Worm (Caenorhabditis elegans) whole organism, L1 larva: Measurements from ENCODE around the gene F23A7.4.

ENCODE experiments used
- ama-1 ChIP-seq: fragments of 150-350 bp; optimal IDR thresholded peaks from 2 replicates; lab custom pipeline; 2014
- nhr-76 ChIP-seq: sonication (generic microtip); optimal IDR thresholded peaks from 2 replicates; lab custom pipeline; 2017; ENCODE audit warnings: missing biosample characterization, missing genetic modification characterization

DNA sequence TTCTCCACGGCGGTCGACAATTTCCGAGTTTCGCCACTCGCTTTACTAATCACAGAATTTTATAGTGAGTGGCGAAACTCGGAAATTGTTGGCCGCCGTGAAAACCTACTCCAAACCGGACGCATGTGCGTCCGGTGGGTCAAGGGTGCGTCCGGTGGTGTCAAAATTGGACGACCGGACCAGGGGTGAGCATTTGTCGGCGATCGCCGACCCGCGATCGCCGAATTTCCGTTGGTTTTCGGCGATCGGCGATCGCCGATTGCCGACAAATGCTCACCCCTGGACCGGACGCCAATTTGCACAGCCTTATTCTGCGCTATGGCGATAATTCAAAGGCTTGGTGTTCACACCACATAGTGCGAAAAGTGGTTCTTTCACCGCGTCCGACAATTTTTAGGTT is 8.1 kb upstream of the F23A7.4 start:
- TF ChIP-seq ama-1 (lab: Kevin White, UChicago) = no peak
- no peak for TF ChIP-seq nhr-76 (tag; lab: Kevin White, UChicago)
